Fruit fly (Drosophila melanogaster): ENCODE measurements around the gene CG33500.

The CG33500 gene

DNA sequence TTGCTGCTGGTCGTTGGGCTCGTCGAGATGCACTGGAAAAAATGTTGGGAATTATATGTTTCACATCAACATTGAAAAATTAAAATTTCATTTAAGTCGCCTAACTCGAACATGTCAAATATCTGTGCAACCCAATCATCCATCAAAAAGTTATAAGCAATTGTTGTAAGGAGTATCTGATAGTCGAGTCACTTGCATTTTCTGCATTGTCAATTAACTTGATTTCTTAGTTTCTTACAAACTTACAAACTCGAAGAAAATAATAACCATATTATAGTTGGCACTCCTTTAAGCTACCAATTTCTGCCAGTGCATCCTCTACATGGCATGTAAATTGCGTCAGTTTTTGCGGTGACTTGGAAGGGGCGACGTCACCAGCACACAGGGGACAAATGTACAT, 25.3 kb upstream of the CG33500 start (continued):
- TF ChIP-seq Awh (GFP tag; IDR thresholded peaks at IDR 0.05) (no peak), CG11456 (GFP tag; IDR thresholded peaks at IDR 0.05) (no peak), CG9215 (GFP tag; IDR thresholded peaks at IDR 0.05) (0 out of 2 replicates have a peak, but pooled peaks have one; percentile 6), z (GFP tag; IDR thresholded peaks at IDR 0.05) (no peak), H2.0 (GFP tag; IDR thresholded peaks at IDR 0.05) (no peak; the same call in 1 of the 2 replicates), CG7372 (GFP tag; IDR thresholded peaks at IDR 0.05) (0 out of 2 replicates have a peak, but pooled peaks have one; percentile 9), fd96Cb (tag; optimal IDR thresholded peaks at IDR 0.05) (peak; percentile 40), fru (optimal IDR thresholded peaks at IDR 0.05) (no peak), zfh1 (GFP tag; IDR thresholded peaks at IDR 0.05) (peak; percentile 55; the same call in 1 of the 3 replicates), CG7839 (tag; optimal IDR thresholded peaks at IDR 0.05) (peak; percentile 62), CTCF (GFP tag; optimal IDR thresholded peaks at IDR 0.05) (no peak), CG6683 (GFP tag; optimal IDR thresholded peaks at IDR 0.05) (no peak), bsh (GFP tag; optimal IDR thresholded peaks at IDR 0.05) (peak in 1 of 2 experiments; percentile 51), CG18764 (GFP tag; optimal IDR thresholded peaks at IDR 0.05) (peak; percentile 30), emc (GFP tag; optimal IDR thresholded peaks at IDR 0.05) (peak; percentile 7), CG11093 (GFP tag; IDR thresholded peaks at IDR 0.05) (0 out of 3 replicates have a peak, but pooled peaks have one; percentile 28), CG17612 (GFP tag; IDR thresholded peaks at IDR 0.05) (no peak), tup (GFP tag; optimal IDR thresholded peaks at IDR 0.05) (no peak), eve (GFP tag; optimal IDR thresholded peaks at IDR 0.05) (peak in 1 of 2 experiments; percentile 67), NC2α (GFP tag; optimal IDR thresholded peaks at IDR 0.05) (no peak), CG12659 (GFP tag; optimal IDR thresholded peaks at IDR 0.05) (peak; percentile 1), Ptx1 (GFP tag; IDR thresholded peaks at IDR 0.05) (0 out of 2 replicates have a peak, but pooled peaks have one; percentile 20), Ssrp (tag; optimal IDR thresholded peaks at IDR 0.05) (peak; percentile 29), ac (GFP tag; optimal IDR thresholded peaks at IDR 0.05) (no peak), pnt (GFP tag; optimal IDR thresholded peaks at IDR 0.05) (peak; percentile 37), kay (GFP tag; optimal IDR thresholded peaks at IDR 0.05) (no peak), ems (GFP tag; optimal IDR thresholded peaks at IDR 0.05) (peak; percentile 36), Usf (GFP tag; optimal IDR thresholded peaks at IDR 0.05) (peak; percentile 18), CG9437 (GFP tag; optimal IDR thresholded peaks at IDR 0.05) (peak; percentile 38), tap (tag; optimal IDR thresholded peaks at IDR 0.05) (peak; percentile 14), Ravus (GFP tag; IDR thresholded peaks at IDR 0.05) (no peak), mld (GFP tag; IDR thresholded peaks at IDR 0.05; ENCODE audit: partially characterized antibody) (0 out of 3 replicates have a peak, but pooled peaks have one; percentile 26), CG8089 (GFP tag; optimal IDR thresholded peaks at IDR 0.05) (no peak), CG9727 (GFP tag; optimal IDR thresholded peaks at IDR 0.05) (peak; percentile 65), CG3847 (GFP tag; IDR thresholded peaks at IDR 0.05) (0 out of 2 replicates have a peak, but pooled peaks have one; percentile 9), Pdp1 (GFP tag; optimal IDR thresholded peaks at IDR 0.05) (peak; percentile 7 to 40), ftz-f1 (GFP tag; optimal IDR thresholded peaks at IDR 0.05) (no peak), chif (GFP tag; optimal IDR thresholded peaks at IDR 0.05) (peak; percentile 27 to 58), CG30020 (tag; optimal IDR thresholded peaks at IDR 0.05) (no peak), CoRest (tag; optimal IDR thresholded peaks at IDR 0.05) (peak; percentile 27), CG31441 (GFP tag; IDR thresholded peaks at IDR 0.05) (peak; percentile 73), CG9817 (tag; optimal IDR thresholded peaks at IDR 0.05) (no peak), knrl (GFP tag; IDR thresholded peaks at IDR 0.05; ENCODE audit: partially characterized antibody) (no peak), klu (GFP tag; IDR thresholded peaks at IDR 0.05) (no peak), CG4820 (GFP tag; optimal IDR thresholded peaks at IDR 0.05) (peak; percentile 45), Elba2 (GFP tag; optimal IDR thresholded peaks at IDR 0.05) (no peak), inv (GFP tag; IDR thresholded peaks at IDR 0.05; ENCODE audit: partially characterized antibody) (no peak), Bdp1 (GFP tag; optimal IDR thresholded peaks at IDR 0.05) (no peak), Ets65A (GFP tag) (peak; percentile 95), Kr (GFP tag; optimal IDR thresholded peaks at IDR 0.05) (no peak), ab (GFP tag; optimal IDR thresholded peaks at IDR 0.05) (no peak), tin (GFP tag; optimal IDR thresholded peaks at IDR 0.05) (peak; percentile 35)

Measured in whole organism, embryonic.